Worm (Caenorhabditis elegans) whole organism, L1 larva: ENCODE data around the gene Y75B8A.24.

Experiments
- C16A3.4 ChIP-seq: fragments of 150-350 bp; optimal IDR thresholded peaks from 2 replicates; lab custom pipeline; 2014; ENCODE audit warnings: missing biosample characterization, missing genetic modification characterization
- C34B4.2 ChIP-seq: sonication (generic microtip); optimal IDR thresholded peaks from 2 replicates; lab custom pipeline; 2017; ENCODE audit warnings: mild to moderate bottlenecking, missing genetic modification characterization, missing compliant biosample characterization
- F16B12.6 ChIP-seq: fragments of 150-350 bp; optimal IDR thresholded peaks from 2 replicates; lab custom pipeline; 2014; ENCODE audit warnings: missing biosample characterization, missing genetic modification characterization
- Y116A8C.19 ChIP-seq: sonication (generic microtip); optimal IDR thresholded peaks from 2 replicates; lab custom pipeline; 2016; ENCODE audit warnings: missing compliant biosample characterization, missing genetic modification characterization, borderline replicate concordance
- aha-1 ChIP-seq: fragments of 150-350 bp; optimal IDR thresholded peaks from 2 replicates; lab custom pipeline; 2014; ENCODE audit warnings: missing biosample characterization, missing genetic modification characterization
- alr-1 ChIP-seq: fragments of 200-800 bp; sonication (Bioruptor generic); optimal IDR thresholded peaks from 2 replicates; lab custom pipeline; 2018; ENCODE audit warnings: borderline replicate concordance, mild to moderate bottlenecking, missing genetic modification characterization, missing compliant biosample characterization
- blmp-1 ChIP-seq: fragments of 150-350 bp; optimal IDR thresholded peaks from 2 replicates; lab custom pipeline; 2014; ENCODE audit warnings: missing biosample characterization, missing genetic modification characterization
- ces-1 ChIP-seq: fragments of 150-350 bp; optimal IDR thresholded peaks from 2 replicates; lab custom pipeline; 2014; ENCODE audit warnings: missing biosample characterization, missing genetic modification reagents, missing genetic modification characterization
- dpl-1 ChIP-seq, 3 experiments: fragments of 150-350 bp in 2 of 3; sonication (generic microtip) in 1 of 3; optimal IDR thresholded peaks; 2 replicates each; lab custom pipeline; 2014 to 2017; ENCODE audit warnings: missing biosample characterization in 3 of 3, missing genetic modification characterization in 3 of 3, missing genetic modification reagents in 3 of 3
- efl-1 ChIP-seq, 4 experiments: fragments of 150-350 bp; optimal IDR thresholded peaks in 3 of 4; peaks in 1 of 4; 1 replicate in 1 of 4; 2 replicates in 3 of 4; lab custom pipeline; 2014; ENCODE audit warnings: missing biosample characterization in 2 of 4, missing genetic modification characterization in 2 of 4, missing genetic modification reagents in 2 of 4
- egl-27 ChIP-seq, 2 experiments: fragments of 150-350 bp in 1 of 2; sonication (generic microtip); optimal IDR thresholded peaks; 3 replicates each; lab custom pipeline; 2017 to 2018; ENCODE audit warnings: missing biosample characterization in 2 of 2, missing genetic modification characterization in 2 of 2, missing genetic modification reagents in 2 of 2
- elt-2 ChIP-seq: sonication (generic microtip); optimal IDR thresholded peaks from 2 replicates; lab custom pipeline; 2016; ENCODE audit warnings: missing genetic modification characterization, mild to moderate bottlenecking, inconsistent platforms, missing compliant biosample characterization, missing genetic modification reagents
- ets-5 ChIP-seq: fragments of 200-800 bp; sonication (Bioruptor generic); IDR thresholded peaks from 2 replicates; pipeline ENCODE4 v1.3.6; 2022; ENCODE audit warnings: missing genetic modification characterization, missing compliant biosample characterization
- fkh-10 ChIP-seq: sonication (generic microtip); optimal IDR thresholded peaks from 2 replicates; lab custom pipeline; 2017; ENCODE audit warnings: missing biosample characterization, missing genetic modification reagents, missing genetic modification characterization
- fkh-4 ChIP-seq: sonication (generic microtip); optimal IDR thresholded peaks from 2 replicates; lab custom pipeline; 2016; ENCODE audit warnings: missing compliant biosample characterization, missing genetic modification characterization, borderline replicate concordance
- hlh-4 ChIP-seq: sonication (generic microtip); optimal IDR thresholded peaks from 2 replicates; lab custom pipeline; 2016; ENCODE audit warnings: mild to moderate bottlenecking, missing genetic modification characterization, missing compliant biosample characterization
- hpl-2 ChIP-seq: fragments of 150-350 bp; optimal IDR thresholded peaks from 2 replicates; lab custom pipeline; 2014; ENCODE audit warnings: missing biosample characterization, missing genetic modification reagents, missing genetic modification characterization
- irx-1 ChIP-seq: sonication (generic microtip); optimal IDR thresholded peaks from 2 replicates; lab custom pipeline; 2016; ENCODE audit warnings: missing genetic modification characterization, missing compliant biosample characterization
- isw-1 ChIP-seq: fragments of 200-800 bp; sonication (Bioruptor generic); IDR thresholded peaks from 2 replicates; pipeline ENCODE4 v1.3.6; 2022; ENCODE audit warnings: missing genetic modification characterization, missing compliant biosample characterization
- jun-1 ChIP-seq: fragments of 150-350 bp; optimal IDR thresholded peaks from 2 replicates; lab custom pipeline; 2014; ENCODE audit warnings: missing biosample characterization, missing genetic modification reagents, missing genetic modification characterization
- lin-35 ChIP-seq, 2 experiments: fragments of 150-350 bp; optimal IDR thresholded peaks; 2 replicates each; lab custom pipeline; 2014; ENCODE audit warnings: missing biosample characterization in 2 of 2, missing genetic modification characterization in 2 of 2, missing genetic modification reagents in 2 of 2
- lir-3 ChIP-seq: sonication (generic microtip); optimal IDR thresholded peaks from 2 replicates; lab custom pipeline; 2016; ENCODE audit warnings: mild to moderate bottlenecking, missing genetic modification characterization, moderate library complexity, missing compliant biosample characterization; ENCODE audit not compliant: poor library complexity
- lsy-2 ChIP-seq, 2 experiments: fragments of 150-350 bp; optimal IDR thresholded peaks; 2 replicates each; lab custom pipeline; 2014; ENCODE audit warnings: missing biosample characterization in 2 of 2, missing genetic modification characterization in 2 of 2
- mab-9 ChIP-seq: fragments of 200-800 bp; sonication (Bioruptor generic); IDR thresholded peaks from 2 replicates; pipeline ENCODE4 v1.3.6; 2022; ENCODE audit warnings: missing genetic modification reagents, missing genetic modification characterization, missing compliant biosample characterization
- mep-1 ChIP-seq: fragments of 150-350 bp; optimal IDR thresholded peaks from 2 replicates; lab custom pipeline; 2014; ENCODE audit warnings: missing biosample characterization, missing genetic modification characterization
- nhr-11 ChIP-seq: fragments of 150-350 bp; optimal IDR thresholded peaks from 2 replicates; lab custom pipeline; 2014; ENCODE audit warnings: missing biosample characterization, missing genetic modification characterization
- nhr-19 ChIP-seq: fragments of 200-800 bp; sonication (Bioruptor generic); conservative IDR thresholded peaks from 2 replicates; pipeline ENCODE4 v1.3.6; 2022; ENCODE audit warnings: missing genetic modification characterization, missing compliant biosample characterization
- nhr-20 ChIP-seq: sonication (generic microtip); optimal IDR thresholded peaks from 2 replicates; lab custom pipeline; 2016; ENCODE audit warnings: mild to moderate bottlenecking, missing genetic modification characterization, missing compliant biosample characterization
- nhr-28 ChIP-seq: fragments of 150-350 bp; optimal IDR thresholded peaks from 2 replicates; lab custom pipeline; 2014; ENCODE audit warnings: missing biosample characterization, missing genetic modification characterization
- nhr-47 ChIP-seq: sonication (generic microtip); optimal IDR thresholded peaks from 2 replicates; lab custom pipeline; 2016; ENCODE audit warnings: mild to moderate bottlenecking, missing genetic modification characterization, moderate library complexity, missing compliant biosample characterization
- nhr-71 ChIP-seq: sonication (generic microtip); optimal IDR thresholded peaks from 2 replicates; lab custom pipeline; 2016; ENCODE audit warnings: mild to moderate bottlenecking, missing genetic modification characterization, moderate library complexity, missing compliant biosample characterization
- nhr-84 ChIP-seq: sonication (generic microtip); optimal IDR thresholded peaks from 2 replicates; lab custom pipeline; 2017; ENCODE audit warnings: missing biosample characterization, missing genetic modification characterization
- pag-3 ChIP-seq: sonication (generic microtip); optimal IDR thresholded peaks from 2 replicates; lab custom pipeline; 2017; ENCODE audit warnings: missing genetic modification characterization, mild to moderate bottlenecking, missing compliant biosample characterization, antibody characterized with exemption, borderline replicate concordance; ENCODE audit not compliant: insufficient read depth
- pax-3 ChIP-seq: fragments of 200-800 bp; sonication (Bioruptor generic); optimal IDR thresholded peaks from 2 replicates; lab custom pipeline; 2018; ENCODE audit warnings: mild to moderate bottlenecking, missing genetic modification characterization, moderate library complexity, missing compliant biosample characterization
- pqm-1 ChIP-seq: sonication (generic microtip); optimal IDR thresholded peaks from 3 replicates; lab custom pipeline; 2017; ENCODE audit warnings: missing biosample characterization, missing genetic modification characterization
- skn-1 ChIP-seq: fragments of 150-350 bp; optimal IDR thresholded peaks from 2 replicates; lab custom pipeline; 2014; ENCODE audit warnings: missing biosample characterization, missing genetic modification characterization
- sox-4 ChIP-seq: sonication (generic microtip); optimal IDR thresholded peaks from 2 replicates; lab custom pipeline; 2016; ENCODE audit warnings: missing genetic modification characterization, missing compliant biosample characterization
- sptf-1 ChIP-seq: fragments of 150-350 bp; optimal IDR thresholded peaks from 2 replicates; lab custom pipeline; 2014; ENCODE audit warnings: missing biosample characterization, missing genetic modification characterization
- unc-30 ChIP-seq: sonication (generic microtip); optimal IDR thresholded peaks from 2 replicates; lab custom pipeline; 2017; ENCODE audit warnings: missing biosample characterization, missing genetic modification characterization
- unc-86 ChIP-seq: sonication (generic microtip); optimal IDR thresholded peaks from 2 replicates; lab custom pipeline; 2016; ENCODE audit warnings: missing genetic modification characterization, missing compliant biosample characterization
- vab-15 ChIP-seq: sonication (generic microtip); optimal IDR thresholded peaks from 2 replicates; lab custom pipeline; 2017; ENCODE audit warnings: missing genotype, mild to moderate bottlenecking, missing genetic modification characterization, missing compliant biosample characterization
- xbp-1 ChIP-seq: sonication (generic microtip); optimal IDR thresholded peaks from 2 replicates; lab custom pipeline; 2016; ENCODE audit warnings: missing genetic modification characterization, missing compliant biosample characterization

Y75B8A.24 gene

DNA sequence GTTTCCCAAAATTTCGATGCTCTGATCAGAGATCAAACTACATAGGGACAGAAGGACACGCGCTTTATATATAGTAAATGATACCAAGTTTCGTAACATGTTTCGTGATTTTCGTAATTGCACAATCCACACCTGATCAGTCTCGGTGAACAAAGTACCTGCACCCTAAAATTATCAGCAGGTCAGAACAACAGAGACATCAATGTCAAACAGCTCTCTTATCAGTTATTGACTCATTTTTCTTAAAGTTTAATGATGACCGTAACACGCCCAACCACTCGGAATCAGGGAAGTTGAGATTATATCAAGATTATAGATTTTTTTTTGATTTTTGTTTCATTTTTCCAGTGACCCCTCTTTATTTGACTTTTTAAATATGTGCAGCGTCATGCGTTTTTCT, 43.9 kb upstream of the Y75B8A.24 start:
- TF ChIP-seq pqm-1 (tag; lab: Kevin White, UChicago): peak; percentile 64
- no peak for TF ChIP-seq lsy-2 (tag; optimal IDR thresholded peaks at IDR 0.05; lab: Kevin White, UChicago)
- peak; percentile 47 for TF ChIP-seq jun-1 (tag; lab: Kevin White, UChicago)
- no peak for TF ChIP-seq unc-86 (tag; lab: Kevin White, UChicago)
- no peak for TF ChIP-seq nhr-84 (tag; lab: Kevin White, UChicago)
- TF ChIP-seq vab-15 (tag; lab: Kevin White, UChicago): no peak
- no peak for TF ChIP-seq mab-9 (GFP tag; lab: Robert Waterston, UW)
- no peak for TF ChIP-seq efl-1 (optimal IDR thresholded peaks at IDR 0.05; lab: Kevin White, UChicago)
- TF ChIP-seq efl-1 (GFP tag; optimal IDR thresholded peaks at IDR 0.05 in 1 of 2; lab: Kevin White, UChicago): peak in 1 of 2 experiments; percentile 76
- no peak for TF ChIP-seq xbp-1 (tag; lab: Kevin White, UChicago)
- TF ChIP-seq pax-3 (tag; lab: Kevin White, UChicago): peak; percentile 16
- TF ChIP-seq lin-35 (GFP tag; optimal IDR thresholded peaks at IDR 0.05; lab: Kevin White, UChicago): peak in 1 of 2 experiments; percentile 30
- TF ChIP-seq egl-27 (tag; optimal IDR thresholded peaks at IDR 0.05; lab: Kevin White, UChicago): no peak
- no peak for TF ChIP-seq ets-5 (GFP tag; lab: Robert Waterston, UW)
- peak; percentile 86 for TF ChIP-seq elt-2 (tag; lab: Kevin White, UChicago)
- TF ChIP-seq nhr-71 (tag; lab: Kevin White, UChicago): peak; percentile 15

DNA sequence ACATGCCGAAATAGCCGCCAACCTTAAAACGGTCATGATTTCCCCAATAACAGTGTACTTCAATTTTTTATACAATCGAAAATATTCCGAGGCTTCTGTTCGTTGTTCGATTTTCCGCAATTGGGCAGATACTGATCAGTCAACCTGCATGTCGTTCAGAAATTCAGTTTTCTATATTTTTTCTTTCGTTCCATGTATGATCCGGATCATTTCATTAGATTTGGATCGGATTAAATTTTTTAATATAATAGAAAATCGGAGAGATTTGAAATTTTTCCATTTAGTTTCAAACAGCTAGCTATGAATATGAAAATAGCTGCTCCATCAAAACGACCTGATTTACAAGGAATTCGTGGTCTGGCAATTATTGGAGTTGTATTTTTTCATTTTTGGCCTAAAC, 41.6 kb upstream of the Y75B8A.24 start, which contains the start of gene Y75B8A.37:
Y75B8A.37 (plus strand) TSS at position 301 of the 400 bp plus-strand sequence.
- TF ChIP-seq efl-1 (optimal IDR thresholded peaks at IDR 0.05; lab: Kevin White, UChicago) (no peak), efl-1 (GFP tag; optimal IDR thresholded peaks at IDR 0.05 in 1 of 2; lab: Kevin White, UChicago) (no peak), aha-1 (tag; lab: Kevin White, UChicago) (no peak)

DNA sequence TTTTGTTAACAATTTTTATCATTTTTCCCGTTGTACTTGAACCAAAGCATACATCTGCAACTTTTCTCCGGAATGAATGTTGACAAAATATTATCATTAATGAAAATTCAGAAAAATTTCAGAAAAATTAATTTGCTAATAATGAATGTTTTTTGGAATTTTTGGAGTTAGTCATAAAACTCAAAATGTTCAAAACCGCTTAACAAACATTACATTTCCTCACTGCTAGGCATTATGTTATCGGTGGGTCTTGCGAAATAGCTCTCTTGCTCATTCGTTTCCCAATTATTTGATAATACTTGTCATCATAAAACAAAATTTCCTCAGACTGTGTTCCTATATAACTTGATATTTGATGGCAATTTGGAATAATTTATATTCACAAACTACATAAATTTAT, 39.3 kb upstream of the Y75B8A.24 start, which contains the start of gene Y75B8A.39:
Y75B8A.39 (plus strand) TSS at position 301 of the 400 bp plus-strand sequence.
- no peak for TF ChIP-seq pqm-1 (tag; lab: Kevin White, UChicago)
- TF ChIP-seq elt-2 (tag; lab: Kevin White, UChicago): no peak
- no peak for TF ChIP-seq pag-3 (tag; lab: Kevin White, UChicago)
- no peak for TF ChIP-seq nhr-20 (tag; lab: Kevin White, UChicago)
- TF ChIP-seq alr-1 (tag; lab: Kevin White, UChicago): no peak
- no peak for TF ChIP-seq C16A3.4
- no peak for TF ChIP-seq fkh-10
- TF ChIP-seq C34B4.2 (tag; lab: Kevin White, UChicago): no peak

DNA sequence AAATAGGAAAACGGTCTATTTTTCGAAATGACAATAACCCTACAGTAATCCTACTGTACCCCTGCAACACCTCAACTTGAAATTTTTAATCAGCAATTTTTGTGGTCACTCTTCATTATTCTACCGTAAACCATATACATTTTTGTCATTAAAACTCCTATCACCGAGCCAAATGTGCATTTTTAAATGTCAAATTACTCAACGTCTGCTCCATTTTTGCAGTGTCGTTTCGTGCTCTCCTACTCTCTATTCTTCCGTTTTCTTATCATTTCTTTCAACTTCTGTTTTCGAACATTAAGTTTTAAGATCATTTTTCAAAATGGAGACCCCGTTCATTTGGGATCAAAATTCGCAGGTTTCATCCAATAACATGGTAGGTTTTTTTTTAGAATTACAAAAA, 33.9 kb upstream of the Y75B8A.24 start, which contains the start of gene pqn-92:
pqn-92 (plus strand) TSS at position 307 of the 400 bp plus-strand sequence.
- TF ChIP-seq nhr-19 (no peak), fkh-4 (no peak), nhr-71 (tag; lab: Kevin White, UChicago) (no peak), lin-35 (GFP tag; optimal IDR thresholded peaks at IDR 0.05; lab: Kevin White, UChicago) (no peak), hpl-2 (GFP tag; lab: Kevin White, UChicago) (no peak), hlh-4 (tag; lab: Kevin White, UChicago) (no peak)
- TF ChIP-seq, all 84 proteins: peak for 0

DNA sequence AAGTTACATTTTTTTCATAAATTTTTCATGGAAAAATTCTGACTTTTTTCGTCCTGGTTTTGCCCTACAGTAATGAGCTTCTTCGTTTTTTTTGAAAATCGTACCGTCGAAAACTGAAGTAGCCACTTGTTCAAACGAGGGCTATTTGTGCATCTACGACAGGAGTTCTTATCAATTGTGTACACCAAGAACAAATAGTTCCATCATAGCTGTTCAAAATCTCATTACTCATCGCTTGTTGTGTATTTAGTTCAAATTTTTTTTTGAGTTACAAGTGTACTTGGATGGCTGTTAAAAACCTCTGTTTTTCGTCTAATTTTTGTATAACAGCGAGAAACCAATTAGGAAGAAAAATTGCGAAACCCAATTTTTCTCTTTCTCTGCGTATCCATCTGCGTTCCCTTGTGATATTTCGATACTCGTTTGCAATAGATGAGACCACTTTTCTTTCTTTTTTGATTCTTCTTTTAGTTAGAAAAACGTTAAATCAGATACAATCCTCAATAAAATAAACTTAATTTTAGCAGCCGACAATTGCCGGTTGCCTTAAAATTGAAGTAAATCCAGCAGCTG, 31.3 kb upstream of the Y75B8A.24 start:
- TF ChIP-seq blmp-1 (peak; percentile 10), sox-4 (tag; lab: Kevin White, UChicago) (no peak), skn-1 (tag; lab: Kevin White, UChicago) (peak; percentile 37), jun-1 (tag; lab: Kevin White, UChicago) (no peak), F16B12.6 (no peak), isw-1 (GFP tag; lab: Robert Waterston, UW) (no peak), sptf-1 (tag; lab: Kevin White, UChicago) (no peak), nhr-28 (tag; lab: Kevin White, UChicago) (no peak), lir-3 (tag; lab: Kevin White, UChicago) (no peak), mep-1 (tag; lab: Kevin White, UChicago) (no peak), lsy-2 (tag; optimal IDR thresholded peaks at IDR 0.05; lab: Kevin White, UChicago) (no peak), pax-3 (tag; lab: Kevin White, UChicago) (no peak), nhr-11 (no peak), ces-1 (GFP tag; lab: Kevin White, UChicago) (no peak), Y116A8C.19 (tag; lab: Kevin White, UChicago) (no peak), unc-86 (tag; lab: Kevin White, UChicago) (no peak), irx-1 (no peak), unc-30 (tag; lab: Kevin White, UChicago) (no peak), nhr-47 (tag; lab: Kevin White, UChicago) (no peak), dpl-1 (GFP tag; optimal IDR thresholded peaks at IDR 0.05; lab: Kevin White, UChicago) (no peak)
